Comparison of ENCODE assay signal across 2 fruit fly cellular contexts in genomic region chr3R:27561114-27561513, dm6.
TF ChIP-seq lines count a peak whose summit lies in the region.

Gene CG5646 (minus strand): TSS chr3R:27561319.

TF ChIP-seq in whole organism, adult, 20 proteins besides CTCF, POLR2A, EP300 and RAD21 (continued from another document):
- TF ChIP-seq CG7101 (tag; optimal IDR thresholded peaks at IDR 0.05; lab: Kevin White, UChicago) (peak; percentile 32), bab1 (GFP tag; optimal IDR thresholded peaks at IDR 0.05; lab: Kevin White, UChicago) (peak; percentile 86)
TF ChIP-seq in whole organism, adult: peak in this region for 14.

TF ChIP-seq in whole organism, embryonic, 481 proteins besides CTCF, POLR2A, EP300 and RAD21 (continued from another document):
- no peak for TF ChIP-seq lbe (GFP tag; optimal IDR thresholded peaks at IDR 0.05; lab: Kevin White, UChicago)
- TF ChIP-seq Myb (GFP tag; optimal IDR thresholded peaks at IDR 0.05; lab: Kevin White, UChicago): peak; percentile 63
- TF ChIP-seq nerfin-2 (GFP tag; IDR thresholded peaks at IDR 0.05; lab: Robert Waterston, UW; ENCODE audit: partially characterized antibody): peak; percentile 20; the same call in 1 of the 2 replicates
- TF ChIP-seq Bgb (GFP tag; IDR thresholded peaks at IDR 0.05; lab: Robert Waterston, UW; ENCODE audit: partially characterized antibody): peak; percentile 9; the same call in 1 of the 2 replicates
- no peak for TF ChIP-seq grn (GFP tag; optimal IDR thresholded peaks at IDR 0.05; lab: Kevin White, UChicago)
- no peak for TF ChIP-seq C15 (GFP tag; IDR thresholded peaks at IDR 0.05; lab: Robert Waterston, UW)
- TF ChIP-seq Lim3 (GFP tag; IDR thresholded peaks at IDR 0.05; lab: Robert Waterston, UW): no peak
- TF ChIP-seq Ets65A (GFP tag; lab: Kevin White, UChicago): peak; percentile 42
- no peak for TF ChIP-seq tin (GFP tag; optimal IDR thresholded peaks at IDR 0.05; lab: Kevin White, UChicago)
- no peak for TF ChIP-seq ro (GFP tag; IDR thresholded peaks at IDR 0.05; lab: Robert Waterston, UW)
- 0 out of 2 replicates have a peak, but pooled peaks have one; percentile 13 for TF ChIP-seq Nf-YA (GFP tag; IDR thresholded peaks at IDR 0.05; lab: Robert Waterston, UW)
- TF ChIP-seq CG16815 (GFP tag; optimal IDR thresholded peaks at IDR 0.05; lab: Kevin White, UChicago): no peak
- TF ChIP-seq H15 (GFP tag; IDR thresholded peaks at IDR 0.05; lab: Robert Waterston, UW): 0 out of 3 replicates have a peak, but pooled peaks have one; percentile 9
- TF ChIP-seq stwl (tag; optimal IDR thresholded peaks at IDR 0.05; lab: Kevin White, UChicago): no peak
- 0 out of 4 replicates have a peak, but pooled peaks have one; percentile 45 for TF ChIP-seq chinmo (GFP tag; IDR thresholded peaks at IDR 0.05; lab: Robert Waterston, UW; ENCODE audit: partially characterized antibody)
- TF ChIP-seq CG18764 (GFP tag; optimal IDR thresholded peaks at IDR 0.05; lab: Kevin White, UChicago): no peak
- TF ChIP-seq Adf1 (GFP tag; IDR thresholded peaks at IDR 0.05; lab: Robert Waterston, UW): peak; percentile 24; the same call in 1 of the 2 replicates
- peak; percentile 14 for TF ChIP-seq pzg (GFP tag; optimal IDR thresholded peaks at IDR 0.05; lab: Kevin White, UChicago)
- no peak for TF ChIP-seq pho (GFP tag; optimal IDR thresholded peaks at IDR 0.05; lab: Kevin White, UChicago)
- TF ChIP-seq CG11456 (GFP tag; IDR thresholded peaks at IDR 0.05; lab: Robert Waterston, UW): 0 out of 3 replicates have a peak, but pooled peaks have one; percentile 32
- no peak for TF ChIP-seq CG9609 (GFP tag; optimal IDR thresholded peaks at IDR 0.05; lab: Kevin White, UChicago)
- peak; percentile 32; the same call in 1 of the 2 replicates for TF ChIP-seq MBD-R2 (GFP tag; IDR thresholded peaks at IDR 0.05; lab: Robert Waterston, UW)
- no peak for TF ChIP-seq repo (GFP tag; optimal IDR thresholded peaks at IDR 0.05; lab: Kevin White, UChicago)
- TF ChIP-seq CG43689 (GFP tag; IDR thresholded peaks at IDR 0.05; lab: Robert Waterston, UW): no peak
- no peak for TF ChIP-seq CG9932 (GFP tag; IDR thresholded peaks at IDR 0.05; lab: Robert Waterston, UW)
- peak; percentile 96 for TF ChIP-seq CG18011 (GFP tag; optimal IDR thresholded peaks at IDR 0.05; lab: Kevin White, UChicago)
- no peak for TF ChIP-seq pb (GFP tag; optimal IDR thresholded peaks at IDR 0.05; lab: Kevin White, UChicago)
- peak; percentile 72 for TF ChIP-seq Dp (GFP tag; optimal IDR thresholded peaks at IDR 0.05; lab: Kevin White, UChicago)
